Worm (Caenorhabditis elegans): ENCODE data around the gene sre-47.

DNA sequence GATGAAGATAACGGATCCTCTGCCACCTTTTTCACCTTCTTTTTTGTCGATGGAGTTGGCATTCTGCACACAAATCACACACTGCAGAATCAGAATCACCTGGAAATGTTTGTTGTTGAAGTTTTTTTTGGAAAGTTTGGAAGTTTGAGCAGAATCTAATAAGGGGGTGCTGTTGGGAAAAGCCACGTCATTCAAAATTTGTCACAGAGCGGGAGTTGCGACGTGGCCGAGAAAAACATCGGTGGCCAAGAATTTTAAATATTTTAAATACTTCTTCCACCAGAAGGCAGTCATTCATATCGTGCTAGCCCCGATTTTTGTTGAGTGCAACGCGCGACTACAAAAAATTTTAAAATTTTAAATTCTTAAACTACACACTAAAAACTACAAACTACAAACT, 22.1 kb downstream of the sre-47 start, which contains the start of gene rpi-1:
- TF ChIP-seq fkh-10 (GFP tag; optimal IDR thresholded peaks at IDR 0.05) (no peak), pqm-1 (tag; optimal IDR thresholded peaks at IDR 0.05) (no peak), che-1 (tag; optimal IDR thresholded peaks at IDR 0.05) (no peak), hlh-30 (tag; optimal IDR thresholded peaks at IDR 0.05; ENCODE audit: insufficient read depth) (no peak)

All from whole organism, late embryonic.